Worm (Caenorhabditis elegans): Measurements from ENCODE around the gene str-101.

DNA sequence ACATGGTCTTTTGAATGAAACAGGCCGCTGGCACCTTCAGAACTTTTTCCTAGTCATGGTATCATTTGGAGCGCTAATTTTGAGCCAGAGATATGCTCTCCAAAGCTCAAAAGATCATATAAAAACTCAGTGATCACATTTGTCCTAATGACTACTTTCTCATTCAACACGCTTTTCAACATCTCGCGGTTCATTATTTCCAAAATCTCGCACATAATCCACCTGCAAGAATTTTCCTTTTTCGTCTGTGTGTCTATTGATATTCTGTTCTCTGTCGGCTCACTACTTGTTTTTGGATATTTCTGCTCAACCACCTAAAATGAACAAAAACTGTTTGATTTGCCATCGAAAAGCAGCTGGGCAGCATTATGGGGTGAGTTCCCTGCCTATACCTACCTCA lies 38.1 kb downstream of the str-101 start, which contains the start of gene nhr-51:
- no peak for TF ChIP-seq ham-2 (GFP tag; optimal IDR thresholded peaks at IDR 0.05)
- TF ChIP-seq blmp-1 (tag; optimal IDR thresholded peaks at IDR 0.05): no peak
- no peak for TF ChIP-seq sem-2 (GFP tag; optimal IDR thresholded peaks at IDR 0.05)
- TF ChIP-seq nhr-237 (tag; optimal IDR thresholded peaks at IDR 0.05): no peak
- no peak for TF ChIP-seq ztf-11 (tag; optimal IDR thresholded peaks at IDR 0.05)
- no peak for TF ChIP-seq ceh-43 (GFP tag; optimal IDR thresholded peaks at IDR 0.05)
- TF ChIP-seq lin-13 (tag; optimal IDR thresholded peaks at IDR 0.05): no peak
- no peak for TF ChIP-seq snpc-4 (tag; optimal IDR thresholded peaks at IDR 0.05)
- TF ChIP-seq mep-1 (tag; optimal IDR thresholded peaks at IDR 0.05): no peak
- TF ChIP-seq cnd-1 (tag; optimal IDR thresholded peaks at IDR 0.05): no peak
- TF ChIP-seq pha-4 (tag; optimal IDR thresholded peaks at IDR 0.05): no peak
- TF ChIP-seq mls-2 (tag; optimal IDR thresholded peaks at IDR 0.05): no peak

All from whole organism, mixed stage, embryonic.